Worm (Caenorhabditis elegans) whole organism, mixed stage, embryonic: ENCODE results near the gene otpl-4.
A peak's percentile ranks its signal among the peaks of the same experiment; 100 is the strongest.

ENCODE experiments used
- M03D4.4 ChIP-seq: sonication (generic microtip); optimal IDR thresholded peaks from 2 replicates; lab custom pipeline; 2017; ENCODE audit warnings: mild to moderate bottlenecking, missing genetic modification characterization, missing compliant biosample characterization
- lin-13 ChIP-seq: fragments of 150-350 bp; optimal IDR thresholded peaks from 2 replicates; lab custom pipeline; 2014; ENCODE audit warnings: missing biosample characterization, missing genetic modification characterization
- lsy-2 ChIP-seq: fragments of 150-350 bp; optimal IDR thresholded peaks from 2 replicates; lab custom pipeline; 2014; ENCODE audit warnings: missing biosample characterization, missing genetic modification characterization
- nhr-12 ChIP-seq: fragments of 150-350 bp; optimal IDR thresholded peaks from 2 replicates; lab custom pipeline; 2014; ENCODE audit warnings: missing biosample characterization, missing genetic modification characterization
- nhr-237 ChIP-seq: fragments of 150-350 bp; optimal IDR thresholded peaks from 2 replicates; lab custom pipeline; 2014; ENCODE audit warnings: missing biosample characterization, missing genetic modification characterization
- sem-2 ChIP-seq: fragments of 200-800 bp; sonication (Bioruptor generic); optimal IDR thresholded peaks from 2 replicates; lab custom pipeline; 2018; ENCODE audit warnings: mild to moderate bottlenecking, missing genetic modification characterization, missing compliant biosample characterization
- snpc-4 ChIP-seq: fragments of 150-350 bp; optimal IDR thresholded peaks from 2 replicates; lab custom pipeline; 2014; ENCODE audit warnings: missing biosample characterization, missing genetic modification characterization
- unc-120 ChIP-seq: sonication (generic microtip); optimal IDR thresholded peaks from 2 replicates; lab custom pipeline; 2017; ENCODE audit warnings: missing genetic modification characterization, missing compliant biosample characterization; ENCODE audit not compliant: poor library complexity, severe bottlenecking
- unc-62 ChIP-seq: fragments of 150-350 bp; optimal IDR thresholded peaks from 2 replicates; lab custom pipeline; 2014; ENCODE audit warnings: missing biosample characterization, missing genetic modification reagents, missing genetic modification characterization
- ztf-11 ChIP-seq: fragments of 150-350 bp; optimal IDR thresholded peaks from 2 replicates; lab custom pipeline; 2014; ENCODE audit warnings: missing biosample characterization, missing genetic modification characterization

DNA sequence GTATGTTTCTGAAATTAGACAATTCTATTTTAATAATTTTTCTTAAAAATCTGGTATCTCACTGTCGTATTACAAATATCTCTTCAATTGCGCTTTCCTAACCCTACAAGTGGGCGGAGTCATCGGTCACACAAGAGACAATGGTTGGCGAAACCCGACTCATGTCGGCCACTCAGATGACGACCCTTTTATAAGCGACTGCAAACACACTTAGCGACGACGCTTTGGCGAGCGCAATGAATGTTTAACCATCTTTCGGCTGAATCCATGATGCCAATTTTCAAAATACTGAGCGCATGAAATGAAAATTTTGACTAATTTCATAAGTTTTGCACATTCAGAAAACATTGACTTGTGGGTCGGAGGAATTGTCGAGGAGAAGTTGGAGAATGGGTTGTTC lies 36.8 kb upstream of the otpl-4 start:
- TF ChIP-seq unc-62 (GFP tag; lab: Kevin White, UChicago) (peak; percentile 89), lin-13 (tag; lab: Kevin White, UChicago) (peak; percentile 92), unc-120 (tag; lab: Kevin White, UChicago) (peak; percentile 99), lsy-2 (peak; percentile 38), nhr-12 (tag; lab: Kevin White, UChicago) (peak; percentile 80), ztf-11 (peak; percentile 88), snpc-4 (no peak), sem-2 (GFP tag; lab: Kevin White, UChicago) (peak; percentile 96), nhr-237 (tag; lab: Kevin White, UChicago) (peak; percentile 88), M03D4.4 (peak; percentile 98)
